Fruit fly (Drosophila melanogaster) whole organism, prepupa: ENCODE measurements around the gene CG14439.

Experiments used
- CG10669 ChIP-seq: fragments of 200-800 bp; sonication (Bioruptor generic); optimal IDR thresholded peaks from 3 replicates; lab custom pipeline; 2018; ENCODE audit warnings: missing biosample characterization, mild to moderate bottlenecking, missing genetic modification characterization, moderate library complexity
- CG11294 ChIP-seq: fragments of 200-800 bp; sonication (Bioruptor generic); IDR thresholded peaks from 2 replicates; pipeline ENCODE4 v1.3.6; 2022; ENCODE audit warnings: missing biosample characterization, missing genetic modification characterization
- CG15336 ChIP-seq: fragments of 200-800 bp; sonication (Bioruptor generic); IDR thresholded peaks from 2 replicates; pipeline ENCODE4 v1.3.6; 2022; ENCODE audit warnings: missing biosample characterization, missing genetic modification characterization
- CG8119 ChIP-seq: fragments of 200-800 bp; sonication (Bioruptor generic); IDR thresholded peaks from 3 replicates; pipeline ENCODE4 v1.3.6; 2022; ENCODE audit warnings: missing biosample characterization, missing genetic modification characterization
- Ets21C ChIP-seq: fragments of 200-800 bp; sonication (Bioruptor generic); optimal IDR thresholded peaks from 3 replicates; lab custom pipeline; 2016; ENCODE audit warnings: missing biosample characterization, missing genetic modification characterization
- fd85E ChIP-seq: fragments of 200-800 bp; sonication (Bioruptor generic); optimal IDR thresholded peaks from 3 replicates; lab custom pipeline; 2016; ENCODE audit warnings: missing biosample characterization, missing genetic modification characterization
- spab ChIP-seq: fragments of 200-800 bp; sonication (Bioruptor generic); optimal IDR thresholded peaks from 2 replicates; lab custom pipeline; 2017; ENCODE audit warnings: missing biosample characterization, mild to moderate bottlenecking, missing genetic modification characterization, missing genetic modification reagents

- TF ChIP-seq fd85E (GFP tag; lab: Kevin White, UChicago) = peak; percentile 60
- TF ChIP-seq CG8119 = peak; percentile 83
- 0 out of 2 replicates have a peak, but pooled peaks have one; percentile 25 for TF ChIP-seq CG11294 (GFP tag; lab: Robert Waterston, UW)
- TF ChIP-seq spab (GFP tag; lab: Kevin White, UChicago) = peak; percentile 85
- TF ChIP-seq CG10669 (GFP tag; lab: Kevin White, UChicago) = peak; percentile 94
- peak; percentile 76 for TF ChIP-seq CG15336 (GFP tag; lab: Robert Waterston, UW)
- peak; percentile 86 for TF ChIP-seq Ets21C (GFP tag; lab: Kevin White, UChicago)
Observed at dm6 chrX:6777394-6777793, 30.1 kb downstream of the CG14439 start.
